Worm (Caenorhabditis elegans) whole organism, late embryonic: ENCODE data around the gene K10B2.4.

Experiments
- C08G9.2 ChIP-seq: sonication (generic microtip); optimal IDR thresholded peaks from 2 replicates; lab custom pipeline; 2016; ENCODE audit warnings: mild to moderate bottlenecking, missing genetic modification characterization, moderate library complexity, missing compliant biosample characterization
- C38D4.7 ChIP-seq: fragments of 200-800 bp; sonication (Bioruptor generic); optimal IDR thresholded peaks from 2 replicates; lab custom pipeline; 2018; ENCODE audit warnings: mild to moderate bottlenecking, missing genetic modification characterization, moderate library complexity, missing compliant biosample characterization
- K09A11.1 ChIP-seq: sonication (generic microtip); optimal IDR thresholded peaks from 2 replicates; lab custom pipeline; 2017; ENCODE audit warnings: antibody characterized with exemption, mild to moderate bottlenecking, missing genetic modification characterization, missing compliant biosample characterization; ENCODE audit not compliant: insufficient read depth
- ahr-1 ChIP-seq: sonication (generic microtip); optimal IDR thresholded peaks from 2 replicates; lab custom pipeline; 2016; ENCODE audit warnings: missing genetic modification characterization, missing compliant biosample characterization
- ama-1 ChIP-seq: fragments of 150-350 bp; optimal IDR thresholded peaks from 2 replicates; lab custom pipeline; 2014
- ceh-14 ChIP-seq: sonication (generic microtip); optimal IDR thresholded peaks from 2 replicates; lab custom pipeline; 2016; ENCODE audit warnings: missing genotype, missing genetic modification characterization, missing compliant biosample characterization
- ceh-19 ChIP-seq: fragments of 200-800 bp; sonication (Bioruptor generic); optimal IDR thresholded peaks from 2 replicates; lab custom pipeline; 2018; ENCODE audit warnings: mild to moderate bottlenecking, missing genetic modification characterization, missing compliant biosample characterization
- ceh-2 ChIP-seq: sonication (generic microtip); optimal IDR thresholded peaks from 2 replicates; lab custom pipeline; 2016; ENCODE audit warnings: missing genotype, missing genetic modification characterization, missing compliant biosample characterization
- ceh-22 ChIP-seq: sonication (generic microtip); optimal IDR thresholded peaks from 2 replicates; lab custom pipeline; 2017; ENCODE audit warnings: missing biosample characterization, missing genetic modification characterization
- ceh-24 ChIP-seq: sonication (generic microtip); optimal IDR thresholded peaks from 2 replicates; lab custom pipeline; 2016; ENCODE audit warnings: mild to moderate bottlenecking, missing genetic modification characterization, missing compliant biosample characterization
- ceh-30 ChIP-seq: fragments of 150-350 bp; optimal IDR thresholded peaks from 2 replicates; lab custom pipeline; 2014; ENCODE audit warnings: missing biosample characterization, missing genetic modification characterization
- ceh-34 ChIP-seq: sonication (generic microtip); optimal IDR thresholded peaks from 2 replicates; lab custom pipeline; 2016; ENCODE audit warnings: mild to moderate bottlenecking, missing genetic modification characterization, missing compliant biosample characterization
- ceh-48 ChIP-seq: sonication (generic microtip); optimal IDR thresholded peaks from 2 replicates; lab custom pipeline; 2016; ENCODE audit warnings: missing genetic modification characterization, inconsistent platforms, missing compliant biosample characterization
- ceh-6 ChIP-seq: fragments of 200-800 bp; sonication (Bioruptor generic); optimal IDR thresholded peaks from 2 replicates; lab custom pipeline; 2018; ENCODE audit warnings: mild to moderate bottlenecking, missing genetic modification characterization, missing compliant biosample characterization
- ceh-9 ChIP-seq: sonication (generic microtip); optimal IDR thresholded peaks from 2 replicates; lab custom pipeline; 2016; ENCODE audit warnings: mild to moderate bottlenecking, missing genetic modification characterization, inconsistent platforms, missing compliant biosample characterization
- che-1 ChIP-seq: sonication (generic microtip); optimal IDR thresholded peaks from 2 replicates; lab custom pipeline; 2016; ENCODE audit warnings: mild to moderate bottlenecking, missing genetic modification characterization, missing compliant biosample characterization
- dve-1 ChIP-seq: sonication (generic microtip); optimal IDR thresholded peaks from 2 replicates; lab custom pipeline; 2017; ENCODE audit warnings: antibody characterized with exemption, mild to moderate bottlenecking, missing genetic modification characterization, missing compliant biosample characterization
- elt-4 ChIP-seq: sonication (generic microtip); optimal IDR thresholded peaks from 2 replicates; lab custom pipeline; 2016; ENCODE audit warnings: missing genetic modification characterization, missing compliant biosample characterization
- ets-4 ChIP-seq: sonication (generic microtip); optimal IDR thresholded peaks from 2 replicates; lab custom pipeline; 2016; ENCODE audit warnings: missing genetic modification characterization, missing compliant biosample characterization
- fkh-10 ChIP-seq: fragments of 150-350 bp; optimal IDR thresholded peaks from 2 replicates; lab custom pipeline; 2014; ENCODE audit warnings: missing biosample characterization, missing genetic modification reagents, missing genetic modification characterization
- fkh-6 ChIP-seq: sonication (generic microtip); optimal IDR thresholded peaks from 2 replicates; lab custom pipeline; 2016; ENCODE audit warnings: missing genetic modification characterization, missing compliant biosample characterization
- gmeb-2 ChIP-seq: sonication (generic microtip); optimal IDR thresholded peaks from 2 replicates; lab custom pipeline; 2016; ENCODE audit warnings: missing genetic modification characterization, inconsistent platforms, missing compliant biosample characterization
- hlh-13 ChIP-seq: fragments of 200-800 bp; sonication (Bioruptor generic); optimal IDR thresholded peaks from 2 replicates; lab custom pipeline; 2018; ENCODE audit warnings: mild to moderate bottlenecking, missing genetic modification characterization, missing compliant biosample characterization
- hlh-30 ChIP-seq: sonication (generic microtip); optimal IDR thresholded peaks from 2 replicates; lab custom pipeline; 2017; ENCODE audit warnings: antibody characterized with exemption, missing genetic modification characterization, missing compliant biosample characterization; ENCODE audit not compliant: insufficient read depth
- hlh-6 ChIP-seq: sonication (generic microtip); optimal IDR thresholded peaks from 2 replicates; lab custom pipeline; 2016; ENCODE audit warnings: missing genotype, missing genetic modification characterization, missing compliant biosample characterization
- hlh-8 ChIP-seq: sonication (generic microtip); optimal IDR thresholded peaks from 2 replicates; lab custom pipeline; 2016; ENCODE audit warnings: missing genotype, missing genetic modification characterization, missing compliant biosample characterization
- lin-11 ChIP-seq: fragments of 200-800 bp; sonication (Bioruptor generic); optimal IDR thresholded peaks from 2 replicates; lab custom pipeline; 2018; ENCODE audit warnings: mild to moderate bottlenecking, missing genetic modification characterization, missing compliant biosample characterization
- nfya-1 ChIP-seq: sonication (generic microtip); optimal IDR thresholded peaks from 2 replicates; lab custom pipeline; 2017; ENCODE audit warnings: missing genetic modification characterization, mild to moderate bottlenecking, missing compliant biosample characterization, antibody characterized with exemption, moderate library complexity
- odd-2 ChIP-seq: sonication (generic microtip); optimal IDR thresholded peaks from 2 replicates; lab custom pipeline; 2017; ENCODE audit warnings: antibody characterized with exemption, mild to moderate bottlenecking, missing genetic modification characterization, missing compliant biosample characterization
- pat-9 ChIP-seq: fragments of 200-800 bp; sonication (Bioruptor generic); optimal IDR thresholded peaks from 2 replicates; lab custom pipeline; 2018; ENCODE audit warnings: mild to moderate bottlenecking, missing genetic modification characterization, moderate library complexity, missing compliant biosample characterization
- pax-1 ChIP-seq: fragments of 150-350 bp; optimal IDR thresholded peaks from 2 replicates; lab custom pipeline; 2014; ENCODE audit warnings: missing biosample characterization, missing genetic modification characterization
- pha-4 ChIP-seq: fragments of 150-350 bp; optimal IDR thresholded peaks from 2 replicates; lab custom pipeline; 2018; ENCODE audit warnings: missing biosample characterization, missing genetic modification reagents, missing genetic modification characterization
- pqm-1 ChIP-seq: sonication (generic microtip); optimal IDR thresholded peaks from 2 replicates; lab custom pipeline; 2016; ENCODE audit warnings: missing genetic modification characterization, missing compliant biosample characterization
- pros-1 ChIP-seq: fragments of 150-350 bp; optimal IDR thresholded peaks from 2 replicates; lab custom pipeline; 2014; ENCODE audit warnings: missing biosample characterization, missing genetic modification reagents, missing genetic modification characterization
- ref-2 ChIP-seq: sonication (generic microtip); optimal IDR thresholded peaks from 2 replicates; lab custom pipeline; 2016; ENCODE audit warnings: missing genetic modification characterization, missing compliant biosample characterization
- rnt-1 ChIP-seq: sonication (generic microtip); optimal IDR thresholded peaks from 2 replicates; lab custom pipeline; 2016; ENCODE audit warnings: missing genetic modification characterization, missing compliant biosample characterization
- sdc-2 ChIP-seq: sonication (generic microtip); optimal IDR thresholded peaks from 2 replicates; lab custom pipeline; 2016; ENCODE audit warnings: missing genotype, missing genetic modification characterization, missing compliant biosample characterization
- sox-2 ChIP-seq: fragments of 200-800 bp; sonication (Bioruptor generic); IDR thresholded peaks from 2 replicates; pipeline ENCODE4 v1.3.6; 2022; ENCODE audit warnings: missing genetic modification reagents, missing genetic modification characterization, missing compliant biosample characterization
- tbx-7 ChIP-seq: sonication (generic microtip); optimal IDR thresholded peaks from 2 replicates; lab custom pipeline; 2016; ENCODE audit warnings: missing genotype, missing genetic modification characterization, missing compliant biosample characterization
- unc-55 ChIP-seq: sonication (generic microtip); optimal IDR thresholded peaks from 2 replicates; lab custom pipeline; 2017; ENCODE audit warnings: missing biosample characterization, missing genetic modification reagents, missing genetic modification characterization
- unc-86 ChIP-seq: sonication (generic microtip); optimal IDR thresholded peaks from 2 replicates; lab custom pipeline; 2016; ENCODE audit warnings: missing genetic modification characterization, missing compliant biosample characterization
- ztf-16 ChIP-seq: sonication (generic microtip); optimal IDR thresholded peaks from 2 replicates; lab custom pipeline; 2017; ENCODE audit warnings: missing genetic modification characterization, missing compliant biosample characterization

The K10B2.4 gene

ce11 chrII:6380866-6381265 is 20.1 kb upstream of the K10B2.4 start, which contains the start of gene F58F12.12:
TSS of gene F58F12.12 (plus strand) at chrII:6381166.
- TF ChIP-seq nfya-1 (no peak), ceh-48 (tag; lab: Kevin White, UChicago) (no peak), fkh-6 (tag; lab: Kevin White, UChicago) (no peak), hlh-30 (tag; lab: Kevin White, UChicago) (no peak), ahr-1 (no peak), ref-2 (no peak), ceh-9 (no peak), ceh-22 (tag; lab: Kevin White, UChicago) (no peak), lin-11 (tag; lab: Kevin White, UChicago) (no peak), sdc-2 (tag; lab: Kevin White, UChicago) (no peak), ceh-19 (GFP tag; lab: Kevin White, UChicago) (no peak), rnt-1 (tag; lab: Kevin White, UChicago) (no peak), ztf-16 (tag; lab: Kevin White, UChicago) (no peak)

DNA sequence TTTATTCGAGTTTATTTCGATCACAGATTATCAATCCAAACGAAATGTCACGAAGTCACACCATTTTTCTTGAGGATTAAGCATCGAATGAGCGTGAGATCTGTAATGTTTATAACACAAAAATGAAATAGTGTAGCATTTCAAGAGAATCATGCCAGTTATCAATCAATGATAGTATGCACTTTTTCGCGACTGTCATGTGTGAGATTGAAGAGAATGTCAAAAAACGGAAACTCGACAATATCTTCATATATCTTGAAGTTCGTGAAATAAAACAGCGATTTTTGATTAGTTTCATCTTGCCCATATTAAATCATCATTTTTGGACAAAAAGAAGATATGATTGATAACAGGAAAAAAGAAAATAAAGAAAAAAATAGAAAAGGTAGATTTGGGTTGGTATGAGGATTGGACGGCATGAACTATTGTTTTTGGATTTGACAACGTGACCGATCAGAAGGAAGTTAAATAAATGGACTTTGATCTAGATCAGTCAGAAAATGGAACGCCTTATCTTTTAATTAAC is 18.3 kb upstream of the K10B2.4 start:
- TF ChIP-seq fkh-10 (GFP tag; lab: Kevin White, UChicago), result no peak
- no peak for TF ChIP-seq che-1 (tag; lab: Kevin White, UChicago)
- TF ChIP-seq ama-1, result no peak
- no peak for TF ChIP-seq pqm-1 (tag; lab: Kevin White, UChicago)
- TF ChIP-seq ztf-16 (tag; lab: Kevin White, UChicago), result no peak
- no peak for TF ChIP-seq C08G9.2 (tag; lab: Kevin White, UChicago)
- TF ChIP-seq hlh-13, result no peak
- TF ChIP-seq fkh-6 (tag; lab: Kevin White, UChicago), result no peak
- no peak for TF ChIP-seq ceh-2 (tag; lab: Kevin White, UChicago)
- TF ChIP-seq K09A11.1, result no peak

- TF ChIP-seq unc-55 (GFP tag; lab: Kevin White, UChicago), result no peak
- TF ChIP-seq unc-86 (tag; lab: Kevin White, UChicago), result no peak
- TF ChIP-seq elt-4, result no peak
- no peak for TF ChIP-seq ama-1
- TF ChIP-seq pax-1, result no peak
- no peak for TF ChIP-seq pros-1
- TF ChIP-seq ceh-30, result no peak
- no peak for TF ChIP-seq tbx-7 (tag; lab: Kevin White, UChicago)
- TF ChIP-seq hlh-13, result no peak
- TF ChIP-seq ztf-16 (tag; lab: Kevin White, UChicago), result no peak
- TF ChIP-seq ceh-22 (tag; lab: Kevin White, UChicago), result no peak
- no peak for TF ChIP-seq sox-2 (GFP tag; lab: Robert Waterston, UW)
- TF ChIP-seq ceh-48 (tag; lab: Kevin White, UChicago), result no peak
- no peak for TF ChIP-seq dve-1 (tag; lab: Kevin White, UChicago)
- TF ChIP-seq pat-9, result no peak
- TF ChIP-seq hlh-6 (tag; lab: Kevin White, UChicago), result no peak
- no peak for TF ChIP-seq ets-4 (tag; lab: Kevin White, UChicago)
Observed at ce11 chrII:6377381-6377948, 16.7 kb upstream of the K10B2.4 start.

DNA sequence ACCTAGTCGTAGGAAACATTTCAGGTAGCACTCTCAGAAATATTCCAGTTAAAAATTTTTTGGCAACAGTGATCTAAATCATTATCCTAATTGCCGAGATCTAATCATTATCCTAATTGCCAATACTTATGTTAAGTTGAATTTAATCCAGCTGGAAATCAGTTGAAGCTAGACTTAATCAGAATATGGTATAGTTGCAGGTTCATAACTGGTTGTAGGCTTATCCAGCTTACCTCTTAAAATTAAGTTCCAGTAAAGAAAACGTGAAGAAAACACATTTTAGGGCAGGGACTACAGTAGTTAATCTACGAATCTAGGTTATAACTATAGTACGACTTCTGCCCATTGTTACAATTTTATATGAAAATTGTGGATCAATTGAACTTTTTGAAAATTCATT is 15.9 kb upstream of the K10B2.4 start:
- TF ChIP-seq gmeb-2 (tag; lab: Kevin White, UChicago), result no peak
- no peak for TF ChIP-seq ceh-24 (tag; lab: Kevin White, UChicago)
- TF ChIP-seq ceh-34 (tag; lab: Kevin White, UChicago), result no peak
- TF ChIP-seq odd-2 (tag; lab: Kevin White, UChicago), result no peak
- TF ChIP-seq ceh-48 (tag; lab: Kevin White, UChicago), result no peak
- TF ChIP-seq ceh-22 (tag; lab: Kevin White, UChicago), result no peak
- no peak for TF ChIP-seq pha-4 (tag; lab: Kevin White, UChicago)
- TF ChIP-seq elt-4, result no peak
- no peak for TF ChIP-seq che-1 (tag; lab: Kevin White, UChicago)
- TF ChIP-seq hlh-8 (tag; lab: Kevin White, UChicago), result no peak
- no peak for TF ChIP-seq ceh-14 (tag; lab: Kevin White, UChicago)
- no peak for TF ChIP-seq ceh-6
- TF ChIP-seq tbx-7 (tag; lab: Kevin White, UChicago), result no peak
- no peak for TF ChIP-seq rnt-1 (tag; lab: Kevin White, UChicago)
- TF ChIP-seq C38D4.7 (GFP tag; lab: Kevin White, UChicago), result no peak
- TF ChIP-seq, all 69 proteins: peak for 0
